Fruit fly (Drosophila melanogaster) whole organism, embryonic: ENCODE results near the gene Hsp70Aa.

Experiments
- Asciz ChIP-seq: fragments of 200-800 bp; sonication (Bioruptor generic); optimal IDR thresholded peaks from 2 replicates; lab custom pipeline; 2017; ENCODE audit warnings: missing biosample characterization, mild to moderate bottlenecking, missing genetic modification characterization, missing genetic modification reagents
- Atf6 ChIP-seq: fragments of 200-800 bp; sonication (Bioruptor generic); IDR thresholded peaks from 2 replicates; pipeline ENCODE4 v1.3.6; 2022; ENCODE audit warnings: missing biosample characterization, missing genetic modification characterization
- B-H1 ChIP-seq: fragments of 200-800 bp; sonication (Bioruptor generic); IDR thresholded peaks from 3 replicates; pipeline ENCODE4 v1.3.6; 2022; ENCODE audit warnings: missing biosample characterization, missing genetic modification characterization
- CG10366 ChIP-seq: fragments of 200-800 bp; sonication (Bioruptor generic); IDR thresholded peaks from 2 replicates; pipeline ENCODE4 v1.3.6; 2022; ENCODE audit warnings: missing biosample characterization, missing genetic modification characterization
- CG10979 ChIP-seq: fragments of 200-800 bp; sonication (Bioruptor generic); optimal IDR thresholded peaks from 2 replicates; lab custom pipeline; 2018; ENCODE audit warnings: missing biosample characterization, mild to moderate bottlenecking, missing genetic modification characterization, moderate library complexity
- CG11696 ChIP-seq: fragments of 200-800 bp; sonication (Bioruptor generic); IDR thresholded peaks from 2 replicates; pipeline ENCODE4 v1.3.6; 2022; ENCODE audit warnings: missing biosample characterization, missing genetic modification characterization
- CG11723 ChIP-seq: fragments of 200-800 bp; sonication (Bioruptor generic); optimal IDR thresholded peaks from 2 replicates; lab custom pipeline; 2017; ENCODE audit warnings: missing biosample characterization, mild to moderate bottlenecking, missing genetic modification characterization
- CG12769 ChIP-seq: fragments of 200-800 bp; sonication (Bioruptor generic); optimal IDR thresholded peaks from 2 replicates; lab custom pipeline; 2019; ENCODE audit warnings: missing biosample characterization, mild to moderate bottlenecking, missing genetic modification characterization, moderate library complexity
- CG14014 ChIP-seq: fragments of 200-800 bp; sonication (Bioruptor generic); IDR thresholded peaks from 2 replicates; pipeline ENCODE4 v1.3.6; 2022; ENCODE audit warnings: missing biosample characterization, missing genetic modification characterization
- CG17359 ChIP-seq: fragments of 200-800 bp; sonication (Bioruptor generic); optimal IDR thresholded peaks from 3 replicates; lab custom pipeline; 2018; ENCODE audit warnings: missing biosample characterization, mild to moderate bottlenecking, missing genetic modification characterization, moderate library complexity
- CG1832 ChIP-seq: fragments of 200-800 bp; sonication (Bioruptor generic); optimal IDR thresholded peaks from 2 replicates; lab custom pipeline; 2017; ENCODE audit warnings: missing biosample characterization, mild to moderate bottlenecking, missing genetic modification characterization, inconsistent platforms
- CG30020 ChIP-seq: fragments of 200-800 bp; optimal IDR thresholded peaks from 2 replicates; lab custom pipeline; 2019; ENCODE audit warnings: missing biosample characterization, mild to moderate bottlenecking, missing genetic modification characterization, moderate library complexity
- CG32772 ChIP-seq: fragments of 200-800 bp; sonication (Bioruptor generic); IDR thresholded peaks from 2 replicates; pipeline ENCODE4 v1.3.6; 2022; ENCODE audit warnings: missing biosample characterization, missing genetic modification characterization
- CG4730 ChIP-seq: fragments of 200-800 bp; sonication (Bioruptor generic); IDR thresholded peaks from 2 replicates; pipeline ENCODE4 v1.3.6; 2022; ENCODE audit warnings: missing biosample characterization, missing genetic modification characterization
- CG6175 ChIP-seq: fragments of 200-800 bp; sonication (Bioruptor generic); IDR thresholded peaks from 3 replicates; pipeline ENCODE4 v1.3.6; 2022; ENCODE audit warnings: missing biosample characterization, missing genetic modification characterization
- CG7963 ChIP-seq: fragments of 200-800 bp; sonication (Bioruptor generic); IDR thresholded peaks from 3 replicates; pipeline ENCODE4 v1.3.6; 2022; ENCODE audit warnings: missing biosample characterization, missing genetic modification characterization; ENCODE audit not compliant: partially characterized antibody
- CG8281 ChIP-seq: fragments of 200-800 bp; sonication (Bioruptor generic); optimal IDR thresholded peaks from 2 replicates; lab custom pipeline; 2018; ENCODE audit warnings: missing biosample characterization, mild to moderate bottlenecking, missing genetic modification characterization, moderate library complexity
- CHES-1-like ChIP-seq: fragments of 200-800 bp; sonication (Bioruptor generic); optimal IDR thresholded peaks from 2 replicates; lab custom pipeline; 2016; ENCODE audit warnings: missing biosample characterization, missing genetic modification characterization
- CTCF ChIP-seq: fragments of 200-800 bp; sonication (Bioruptor generic); optimal IDR thresholded peaks from 2 replicates; lab custom pipeline; 2017; ENCODE audit warnings: missing biosample characterization, mild to moderate bottlenecking, missing genetic modification characterization, moderate library complexity
- Dek ChIP-seq: fragments of 200-800 bp; sonication (Bioruptor generic); optimal IDR thresholded peaks from 3 replicates; lab custom pipeline; 2019; ENCODE audit warnings: missing biosample characterization, mild to moderate bottlenecking, missing genetic modification characterization, moderate library complexity
- Dll ChIP-seq: fragments of 200-800 bp; sonication (Bioruptor generic); IDR thresholded peaks from 4 replicates; pipeline ENCODE4 v1.3.6; 2022; ENCODE audit warnings: missing biosample characterization, missing genetic modification characterization; ENCODE audit not compliant: partially characterized antibody
- Drgx ChIP-seq: fragments of 200-800 bp; sonication (Bioruptor generic); IDR thresholded peaks from 2 replicates; pipeline ENCODE4 v1.3.6; 2022; ENCODE audit warnings: missing biosample characterization, missing genetic modification characterization
- E2f2 ChIP-seq: fragments of 200-800 bp; sonication (Bioruptor generic); IDR thresholded peaks from 2 replicates; pipeline ENCODE4 v1.3.6; 2022; ENCODE audit warnings: missing biosample characterization, missing genetic modification characterization
- Hr39 ChIP-seq: fragments of >200 bp; optimal IDR thresholded peaks from 2 replicates; lab custom pipeline; 2017
- MBD-R2 ChIP-seq: fragments of 200-800 bp; sonication (Bioruptor generic); IDR thresholded peaks from 2 replicates; pipeline ENCODE4 v1.3.6; 2022; ENCODE audit warnings: missing biosample characterization, missing genetic modification characterization
- Side ChIP-seq: fragments of 200-800 bp; sonication (Bioruptor generic); optimal IDR thresholded peaks from 2 replicates; lab custom pipeline; 2016; ENCODE audit warnings: missing biosample characterization, missing genetic modification characterization
- Taf1 ChIP-seq: fragments of 200-800 bp; sonication (Bioruptor generic); IDR thresholded peaks from 2 replicates; pipeline ENCODE4 v1.3.6; 2022; ENCODE audit warnings: missing biosample characterization, missing genetic modification characterization
- abd-A ChIP-seq: fragments of 200-800 bp; sonication (Bioruptor generic); optimal IDR thresholded peaks from 3 replicates; lab custom pipeline; 2019; ENCODE audit warnings: missing biosample characterization, mild to moderate bottlenecking, missing genetic modification characterization, moderate library complexity
- ap ChIP-seq: fragments of 200-800 bp; sonication (Bioruptor generic); IDR thresholded peaks from 2 replicates; pipeline ENCODE4 v1.3.6; 2022; ENCODE audit warnings: missing biosample characterization, missing genetic modification characterization
- caup ChIP-seq: fragments of 200-800 bp; sonication (Bioruptor generic); optimal IDR thresholded peaks from 3 replicates; lab custom pipeline; 2017; ENCODE audit warnings: missing biosample characterization, mild to moderate bottlenecking, missing genetic modification characterization, moderate library complexity; ENCODE audit not compliant: severe bottlenecking
- cg ChIP-seq: fragments of 200-800 bp; sonication (Bioruptor generic); optimal IDR thresholded peaks from 3 replicates; lab custom pipeline; 2019; ENCODE audit warnings: missing biosample characterization, mild to moderate bottlenecking, missing genetic modification characterization, moderate library complexity
- chinmo ChIP-seq: fragments of 200-800 bp; sonication (Bioruptor generic); IDR thresholded peaks from 4 replicates; pipeline ENCODE4 v1.3.6; 2022; ENCODE audit warnings: missing biosample characterization, missing genetic modification characterization; ENCODE audit not compliant: partially characterized antibody
- ci ChIP-seq: fragments of 200-800 bp; sonication (Bioruptor generic); IDR thresholded peaks from 3 replicates; pipeline ENCODE4 v1.3.6; 2022; ENCODE audit warnings: missing biosample characterization, missing genetic modification characterization
- crc ChIP-seq: fragments of 200-800 bp; sonication (Bioruptor generic); optimal IDR thresholded peaks from 2 replicates; lab custom pipeline; 2016; ENCODE audit warnings: missing biosample characterization, missing genetic modification characterization
- fru ChIP-seq: fragments of >200 bp; optimal IDR thresholded peaks from 2 replicates; lab custom pipeline; 2017
- gcm ChIP-seq: fragments of 200-800 bp; sonication (Bioruptor generic); optimal IDR thresholded peaks from 2 replicates; lab custom pipeline; 2019; ENCODE audit warnings: missing biosample characterization, mild to moderate bottlenecking, missing genetic modification characterization, moderate library complexity
- p53 ChIP-seq: fragments of 200-800 bp; sonication (Bioruptor generic); optimal IDR thresholded peaks from 2 replicates; lab custom pipeline; 2016; ENCODE audit warnings: missing biosample characterization, missing genetic modification characterization
- pum ChIP-seq: fragments of 200-800 bp; sonication (Bioruptor generic); optimal IDR thresholded peaks from 2 replicates; lab custom pipeline; 2016; ENCODE audit warnings: missing biosample characterization, missing genetic modification characterization
- ranshi ChIP-seq: fragments of 200-800 bp; sonication (Bioruptor generic); IDR thresholded peaks from 2 replicates; pipeline ENCODE4 v1.3.6; 2022; ENCODE audit warnings: missing biosample characterization, missing genetic modification characterization
- sd ChIP-seq: fragments of 200-800 bp; sonication (Bioruptor generic); optimal IDR thresholded peaks from 3 replicates; lab custom pipeline; 2018; ENCODE audit warnings: missing biosample characterization, mild to moderate bottlenecking, missing genetic modification characterization, moderate library complexity
- sens ChIP-seq: fragments of 200-800 bp; sonication (Bioruptor generic); peaks from one replicate; lab custom pipeline; 2016; ENCODE audit warnings: missing biosample characterization, missing genetic modification characterization
- sens-2 ChIP-seq: fragments of 200-800 bp; sonication (Bioruptor generic); IDR thresholded peaks from 2 replicates; pipeline ENCODE4 v1.3.6; 2022; ENCODE audit warnings: missing biosample characterization, missing genetic modification characterization
- slbo ChIP-seq: fragments of 200-800 bp; sonication (Bioruptor generic); IDR thresholded peaks from 2 replicates; pipeline ENCODE4 v1.3.6; 2022; ENCODE audit warnings: missing biosample characterization, missing genetic modification characterization
- stc ChIP-seq: fragments of 200-800 bp; sonication (Bioruptor generic); IDR thresholded peaks from 2 replicates; pipeline ENCODE4 v1.3.6; 2022; ENCODE audit warnings: missing biosample characterization, missing genetic modification characterization
- trem ChIP-seq: fragments of 200-800 bp; optimal IDR thresholded peaks from 3 replicates; lab custom pipeline; 2019; ENCODE audit warnings: missing biosample characterization, mild to moderate bottlenecking, missing genetic modification characterization, moderate library complexity
- twi ChIP-seq: fragments of 200-800 bp; optimal IDR thresholded peaks from 2 replicates; lab custom pipeline; 2019; ENCODE audit warnings: missing biosample characterization, mild to moderate bottlenecking, missing genetic modification characterization, moderate library complexity
- zen ChIP-seq: fragments of 200-800 bp; sonication (Bioruptor generic); optimal IDR thresholded peaks from 3 replicates; lab custom pipeline; 2018; ENCODE audit warnings: missing biosample characterization, mild to moderate bottlenecking, missing genetic modification characterization, moderate library complexity

Gene Hsp70Aa

dm6 chr3R:11937427-11938114 lies 18.8 kb downstream of the Hsp70Aa start:
- TF ChIP-seq sens (GFP tag; lab: Kevin White, UChicago), result peak; percentile 62
- TF ChIP-seq slbo (GFP tag; lab: Robert Waterston, UW), result 0 out of 2 replicates have a peak, but pooled peaks have one; percentile 20
- 0 out of 3 replicates have a peak, but pooled peaks have one; percentile 38 for TF ChIP-seq ci
- peak; percentile 86 for TF ChIP-seq CG12769 (tag; lab: Kevin White, UChicago)
- TF ChIP-seq chinmo (GFP tag; lab: Robert Waterston, UW), result peak; percentile 89
- peak; percentile 86 for TF ChIP-seq CG6175
- 0 out of 2 replicates have a peak, but pooled peaks have one; percentile 22 for TF ChIP-seq CG10366 (GFP tag; lab: Robert Waterston, UW)
- peak; percentile 56; the same call in 1 of the 2 replicates for TF ChIP-seq Drgx (GFP tag; lab: Robert Waterston, UW)
- TF ChIP-seq CG1832 (GFP tag; lab: Kevin White, UChicago), result peak; percentile 8
- TF ChIP-seq CG11723 (GFP tag; lab: Kevin White, UChicago), result no peak
- TF ChIP-seq CG14014 (GFP tag; lab: Robert Waterston, UW), result 0 out of 2 replicates have a peak, but pooled peaks have one; percentile 15
- TF ChIP-seq cg (GFP tag; lab: Kevin White, UChicago), result peak; percentile 56
- TF ChIP-seq CHES-1-like, result no peak
- 0 out of 2 replicates have a peak, but pooled peaks have one; percentile 6 for TF ChIP-seq E2f2
- TF ChIP-seq sd, result peak; percentile 88
- peak; percentile 49 for TF ChIP-seq abd-A (tag; lab: Kevin White, UChicago)
- no peak for TF ChIP-seq sens-2 (GFP tag; lab: Robert Waterston, UW)
- 0 out of 2 replicates have a peak, but pooled peaks have one; percentile 14 for TF ChIP-seq Atf6 (GFP tag; lab: Robert Waterston, UW)
- TF ChIP-seq p53 (GFP tag; lab: Kevin White, UChicago), result no peak
- 0 out of 2 replicates have a peak, but pooled peaks have one; percentile 9 for TF ChIP-seq ranshi (GFP tag; lab: Robert Waterston, UW)

DNA sequence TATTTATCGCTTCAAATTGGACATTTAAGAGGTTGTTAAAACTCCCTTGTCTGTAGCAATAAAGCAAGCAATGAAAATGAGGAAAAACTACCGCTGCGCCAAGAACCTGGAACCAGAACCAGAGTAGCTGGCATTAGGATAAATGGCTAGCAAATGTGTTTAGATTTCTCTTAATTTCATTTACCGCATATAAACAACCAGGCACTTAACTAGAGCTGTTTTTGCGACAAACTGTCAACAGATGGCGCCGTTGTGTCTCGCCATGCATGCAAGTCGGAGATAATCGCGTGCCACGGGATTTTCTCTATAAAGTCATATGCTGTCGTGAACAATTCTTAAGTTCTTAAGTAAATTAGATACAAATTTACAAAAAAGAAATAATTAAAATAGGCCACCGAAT lies 22.4 kb downstream of the Hsp70Aa start:
- TF ChIP-seq CG17359 (tag; lab: Kevin White, UChicago), result no peak
- TF ChIP-seq CTCF (GFP tag; lab: Kevin White, UChicago), result peak; percentile 81
- no peak for TF ChIP-seq CG32772 (GFP tag; lab: Robert Waterston, UW)

DNA sequence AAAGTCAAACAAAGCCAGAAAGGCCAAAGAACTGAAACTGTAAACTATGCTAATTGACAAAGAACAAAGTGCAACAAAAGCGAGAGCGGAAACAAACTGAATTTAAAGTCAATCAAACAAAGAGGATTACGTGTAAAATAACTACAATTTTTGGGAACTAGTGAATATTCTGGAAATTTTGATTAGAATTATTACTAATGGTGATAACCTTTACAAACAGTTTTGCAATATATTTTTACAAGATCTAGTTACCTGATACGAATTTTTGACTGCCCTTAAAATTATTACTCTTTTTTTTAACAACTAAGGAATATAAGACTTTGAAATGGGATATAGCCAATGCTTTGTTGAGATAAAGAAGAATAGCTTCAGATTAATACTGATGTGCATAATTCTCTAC lies 25.4 kb downstream of the Hsp70Aa start, which contains the start of gene CG14731:
TSS of gene CG14731 (plus strand) at position 301 of the 400 bp plus-strand sequence.
- no peak for TF ChIP-seq CG11696 (GFP tag; lab: Robert Waterston, UW)
- TF ChIP-seq CG4730 (GFP tag; lab: Robert Waterston, UW), result no peak
- TF ChIP-seq chinmo (GFP tag; lab: Robert Waterston, UW), result no peak
- no peak for TF ChIP-seq Taf1
- no peak for TF ChIP-seq Hr39
- no peak for TF ChIP-seq Side (GFP tag; lab: Kevin White, UChicago)
- no peak for TF ChIP-seq Dll (GFP tag; lab: Robert Waterston, UW)
- no peak for TF ChIP-seq CG7963 (GFP tag; lab: Robert Waterston, UW)
- no peak for TF ChIP-seq twi (tag; lab: Kevin White, UChicago)
- TF ChIP-seq fru (lab: Kevin White, UChicago), result no peak

dm6 chr3R:11920605-11921004 lies 35.7 kb downstream of the Hsp70Aa start:
- no peak for TF ChIP-seq Asciz (GFP tag; lab: Kevin White, UChicago)
- TF ChIP-seq CG30020 (tag; lab: Kevin White, UChicago), result no peak
- TF ChIP-seq CG8281 (tag; lab: Kevin White, UChicago), result no peak
- no peak for TF ChIP-seq trem
- no peak for TF ChIP-seq pum (GFP tag; lab: Kevin White, UChicago)
- TF ChIP-seq caup (GFP tag; lab: Kevin White, UChicago), result no peak
- no peak for TF ChIP-seq CG10979 (tag; lab: Kevin White, UChicago)
- no peak for TF ChIP-seq stc
- TF ChIP-seq gcm (GFP tag; lab: Kevin White, UChicago), result no peak
- TF ChIP-seq Dek (tag; lab: Kevin White, UChicago), result no peak
- TF ChIP-seq zen (tag; lab: Kevin White, UChicago), result no peak
- no peak for TF ChIP-seq MBD-R2 (GFP tag; lab: Robert Waterston, UW)
- no peak for TF ChIP-seq crc
- TF ChIP-seq B-H1 (GFP tag; lab: Robert Waterston, UW), result peak; percentile 50; the same call in 2 of the 3 replicates
- 0 out of 2 replicates have a peak, but pooled peaks have one; percentile 17 for TF ChIP-seq ap (GFP tag; lab: Robert Waterston, UW)
